Fruit fly (Drosophila melanogaster): Measurements from ENCODE around the gene Ugt36E1.

Ugt36E1 gene

DNA sequence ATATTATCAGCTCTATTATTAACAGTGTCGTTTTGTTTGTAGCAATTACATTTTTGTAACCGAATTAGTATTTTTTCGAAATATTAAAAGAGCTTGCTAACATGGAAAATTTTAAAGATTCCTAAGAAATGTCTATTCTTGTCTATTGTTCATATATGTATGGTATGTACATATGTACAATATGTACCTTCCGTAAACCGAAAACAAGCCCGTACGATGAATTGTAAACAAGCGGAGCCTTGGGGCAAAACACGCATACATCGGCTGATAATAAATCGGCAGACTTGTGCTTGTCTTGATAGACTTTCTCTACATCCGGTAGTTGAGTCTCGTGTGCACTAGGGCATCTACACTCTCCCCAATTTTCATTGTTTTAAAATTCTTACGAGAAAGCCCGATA, 3.8 kb upstream of the Ugt36E1 start (continued):
- TF ChIP-seq Trl (optimal IDR thresholded peaks at IDR 0.05) (no peak), Trl (GFP tag; optimal IDR thresholded peaks at IDR 0.05) (peak; percentile 46), Hand (GFP tag; optimal IDR thresholded peaks at IDR 0.05) (no peak), CG7987 (GFP tag; optimal IDR thresholded peaks at IDR 0.05) (peak; percentile 91), D (optimal IDR thresholded peaks at IDR 0.05) (no peak), D (GFP tag; optimal IDR thresholded peaks at IDR 0.05) (peak; percentile 60), CTCF (GFP tag; optimal IDR thresholded peaks at IDR 0.05) (no peak), CG4424 (GFP tag; optimal IDR thresholded peaks at IDR 0.05) (peak; percentile 22), sug (tag; optimal IDR thresholded peaks at IDR 0.05) (no peak), CG7556 (GFP tag; optimal IDR thresholded peaks at IDR 0.05) (peak; percentile 37), CG10366 (GFP tag; IDR thresholded peaks at IDR 0.05) (no peak), Nf-YB (GFP tag; optimal IDR thresholded peaks at IDR 0.05) (no peak), disco-r (GFP tag; optimal IDR thresholded peaks at IDR 0.05) (no peak), CG15269 (tag; optimal IDR thresholded peaks at IDR 0.05) (no peak), D19B (GFP tag; optimal IDR thresholded peaks at IDR 0.05) (no peak), CG2875 (GFP tag; optimal IDR thresholded peaks at IDR 0.05) (peak; percentile 73), tin (GFP tag; optimal IDR thresholded peaks at IDR 0.05) (no peak), pzg (GFP tag; optimal IDR thresholded peaks at IDR 0.05) (no peak), cad (GFP tag; optimal IDR thresholded peaks at IDR 0.05) (no peak), ash1 (GFP tag; optimal IDR thresholded peaks at IDR 0.05) (no peak), gfzf (GFP tag; optimal IDR thresholded peaks at IDR 0.05) (no peak), dimm (GFP tag; IDR thresholded peaks at IDR 0.05) (no peak), shn (GFP tag; optimal IDR thresholded peaks at IDR 0.05) (no peak), Aef1 (GFP tag; IDR thresholded peaks at IDR 0.05) (no peak), seq (GFP tag; IDR thresholded peaks at IDR 0.05) (no peak), CG33213 (GFP tag; optimal IDR thresholded peaks at IDR 0.05) (peak; percentile 60), CG18599 (GFP tag; optimal IDR thresholded peaks at IDR 0.05) (peak; percentile 72), wor (GFP tag; IDR thresholded peaks at IDR 0.05) (no peak), CG14050 (GFP tag; IDR thresholded peaks at IDR 0.05) (no peak), Atf6 (GFP tag; IDR thresholded peaks at IDR 0.05) (peak; percentile 69), klu (GFP tag; IDR thresholded peaks at IDR 0.05) (no peak), fd96Cb (tag; optimal IDR thresholded peaks at IDR 0.05) (no peak), ewg (GFP tag; optimal IDR thresholded peaks at IDR 0.05) (no peak), Ravus (GFP tag; IDR thresholded peaks at IDR 0.05) (no peak), CG6254 (GFP tag; optimal IDR thresholded peaks at IDR 0.05) (peak; percentile 38), Chrac-16 (GFP tag; optimal IDR thresholded peaks at IDR 0.05) (no peak), CG3281 (GFP tag; optimal IDR thresholded peaks at IDR 0.05) (peak; percentile 8), ham (GFP tag; IDR thresholded peaks at IDR 0.05) (no peak), sima (GFP tag; optimal IDR thresholded peaks at IDR 0.05) (no peak), H15 (GFP tag; IDR thresholded peaks at IDR 0.05) (0 out of 3 replicates have a peak, but pooled peaks have one; percentile 26), CG13296 (GFP tag; optimal IDR thresholded peaks at IDR 0.05) (peak; percentile 2), CG2116 (GFP tag; optimal IDR thresholded peaks at IDR 0.05) (no peak), CG6683 (GFP tag; optimal IDR thresholded peaks at IDR 0.05) (peak; percentile 26), CG6272 (GFP tag; IDR thresholded peaks at IDR 0.05) (no peak), CG2678 (tag; optimal IDR thresholded peaks at IDR 0.05) (peak; percentile 54), CG14860 (GFP tag; IDR thresholded peaks at IDR 0.05; ENCODE audit: partially characterized antibody) (no peak), aop (GFP tag; IDR thresholded peaks at IDR 0.05) (no peak), E2f2 (GFP tag; IDR thresholded peaks at IDR 0.05) (no peak), fu2 (GFP tag; optimal IDR thresholded peaks at IDR 0.05) (no peak), inv (GFP tag; IDR thresholded peaks at IDR 0.05; ENCODE audit: partially characterized antibody) (no peak), Dek (tag; optimal IDR thresholded peaks at IDR 0.05) (no peak), CG17361 (GFP tag; IDR thresholded peaks at IDR 0.05) (peak; percentile 42; the same call in 2 of the 3 replicates), Vsx1 (GFP tag; optimal IDR thresholded peaks at IDR 0.05) (peak; percentile 58)
